Fruit fly (Drosophila melanogaster) whole organism, wandering third instar larva: ENCODE measurements around the gene CG5986.

Source experiments
- Abd-B ChIP-seq: fragments of >200 bp; optimal IDR thresholded peaks from 2 replicates; lab custom pipeline; 2017; ENCODE audit warnings: missing biosample characterization, missing genetic modification characterization
- CG32264 ChIP-seq: fragments of 200-800 bp; sonication (Bioruptor generic); optimal IDR thresholded peaks from 2 replicates; lab custom pipeline; 2016; ENCODE audit warnings: missing biosample characterization, missing genetic modification characterization
- CG9705 ChIP-seq: fragments of 200-800 bp; sonication (Bioruptor generic); optimal IDR thresholded peaks from 2 replicates; lab custom pipeline; 2018; ENCODE audit warnings: missing biosample characterization, mild to moderate bottlenecking, missing genetic modification characterization
- CrebA ChIP-seq: fragments of 200-800 bp; sonication (Bioruptor generic); optimal IDR thresholded peaks from 2 replicates; lab custom pipeline; 2016; ENCODE audit warnings: missing biosample characterization, mild to moderate bottlenecking, missing genetic modification characterization, borderline replicate concordance
- Dfd ChIP-seq: fragments of >200 bp; optimal IDR thresholded peaks from 2 replicates; lab custom pipeline; 2017; ENCODE audit warnings: missing biosample characterization, missing genetic modification characterization
- Dif ChIP-seq: fragments of 200-275, 200-300 bp; sonication (Bioruptor generic); optimal IDR thresholded peaks from 2 replicates; lab custom pipeline; 2018; ENCODE audit warnings: missing biosample characterization, missing genetic modification characterization; ENCODE audit not compliant: partially characterized antibody
- GATAd ChIP-seq: sonication (Bioruptor generic); optimal IDR thresholded peaks from 2 replicates; lab custom pipeline; 2016; ENCODE audit warnings: missing biosample characterization, missing genetic modification characterization
- HLH106 ChIP-seq: fragments of 200-800 bp; optimal IDR thresholded peaks from 3 replicates; lab custom pipeline; 2019; ENCODE audit warnings: missing biosample characterization, mild to moderate bottlenecking, missing genetic modification characterization, moderate library complexity
- Hnf4 ChIP-seq: fragments of 200-800 bp; sonication (Bioruptor generic); optimal IDR thresholded peaks from 2 replicates; lab custom pipeline; 2016; ENCODE audit warnings: missing biosample characterization, mild to moderate bottlenecking, missing genetic modification characterization
- Hr78 ChIP-seq: fragments of >200 bp; optimal IDR thresholded peaks from 2 replicates; lab custom pipeline; 2017; ENCODE audit warnings: missing biosample characterization, missing genetic modification characterization
- Hr83 ChIP-seq: fragments of 200-300 bp; sonication (Bioruptor generic); optimal IDR thresholded peaks from 2 replicates; lab custom pipeline; 2016; ENCODE audit warnings: missing biosample characterization, mild to moderate bottlenecking, missing genetic modification characterization, moderate library complexity; ENCODE audit not compliant: poor library complexity, severe bottlenecking
- Jra ChIP-seq: sonication (Bioruptor generic); optimal IDR thresholded peaks from 2 replicates; lab custom pipeline; 2016; ENCODE audit warnings: missing biosample characterization, missing genetic modification characterization
- Mio ChIP-seq: sonication (Bioruptor generic); optimal IDR thresholded peaks from 2 replicates; lab custom pipeline; 2016; ENCODE audit warnings: missing biosample characterization, missing genetic modification characterization
- Myc ChIP-seq: fragments of >200 bp; optimal IDR thresholded peaks from 2 replicates; lab custom pipeline; 2017
- N ChIP-seq: fragments of >200 bp; optimal IDR thresholded peaks from 2 replicates; lab custom pipeline; 2018; ENCODE audit warnings: missing biosample characterization, missing external identifiers, missing genetic modification characterization
- OdsH ChIP-seq: fragments of 200-800 bp; sonication (Bioruptor generic); optimal IDR thresholded peaks from 2 replicates; lab custom pipeline; 2016; ENCODE audit warnings: missing biosample characterization, mild to moderate bottlenecking, missing genetic modification characterization
- Rel ChIP-seq, 2 experiments: fragments of 200-800 bp; sonication (Bioruptor generic) in 1 of 2; optimal IDR thresholded peaks; 2 replicates in 1 of 2; 3 replicates in 1 of 2; lab custom pipeline; 2016 to 2019; ENCODE audit warnings: mild to moderate bottlenecking in 2 of 2, missing biosample characterization in 2 of 2, missing genetic modification characterization in 2 of 2, moderate library complexity in 1 of 2
- Sp1 ChIP-seq: fragments of 200-800 bp; sonication (Bioruptor generic); optimal IDR thresholded peaks from 3 replicates; lab custom pipeline; 2019; ENCODE audit warnings: missing biosample characterization, mild to moderate bottlenecking, missing genetic modification characterization, moderate library complexity
- Vsx2 ChIP-seq: fragments of 200-300, 225-300 bp; sonication (Bioruptor generic); optimal IDR thresholded peaks from 2 replicates; lab custom pipeline; 2018; ENCODE audit warnings: missing biosample characterization, missing genetic modification characterization; ENCODE audit not compliant: partially characterized antibody
- br ChIP-seq: fragments of 200-800 bp; sonication (Bioruptor generic); optimal IDR thresholded peaks from 2 replicates; lab custom pipeline; 2016; ENCODE audit warnings: missing biosample characterization, missing genetic modification characterization
- brk ChIP-seq: fragments of 200-800 bp; sonication (Bioruptor generic); optimal IDR thresholded peaks from 2 replicates; lab custom pipeline; 2016; ENCODE audit warnings: missing biosample characterization, mild to moderate bottlenecking, missing genetic modification characterization
- dl ChIP-seq, 2 experiments: fragments of 175-275, 200-275 bp in 1 of 2; fragments of 200-275 bp in 1 of 2; sonication (Bioruptor generic); optimal IDR thresholded peaks; lab custom pipeline; 2018; ENCODE audit warnings: mild to moderate bottlenecking in 2 of 2, missing biosample characterization in 2 of 2, missing genetic modification characterization in 2 of 2, moderate library complexity in 2 of 2; ENCODE audit not compliant: partially characterized antibody in 2 of 2, insufficient read depth in 1 of 2
- dmrt93B ChIP-seq: fragments of 200-800 bp; sonication (Bioruptor generic); optimal IDR thresholded peaks from 2 replicates; lab custom pipeline; 2018; ENCODE audit warnings: missing biosample characterization, mild to moderate bottlenecking, missing genetic modification characterization
- dsf ChIP-seq: sonication (Bioruptor generic); optimal IDR thresholded peaks from 2 replicates; lab custom pipeline; 2016; ENCODE audit warnings: missing biosample characterization, missing genetic modification characterization, borderline replicate concordance
- ey ChIP-seq: fragments of 200-800 bp; sonication (Bioruptor generic); optimal IDR thresholded peaks from 2 replicates; lab custom pipeline; 2016; ENCODE audit warnings: missing biosample characterization, missing genetic modification characterization
- foxo ChIP-seq, 2 experiments: fragments of 200-800 bp; sonication (Bioruptor generic); optimal IDR thresholded peaks; 2 replicates in 1 of 2; 3 replicates in 1 of 2; lab custom pipeline; 2016 to 2017; ENCODE audit warnings: missing biosample characterization in 2 of 2, missing genetic modification characterization in 2 of 2
- fru ChIP-seq: fragments of 200-800 bp; sonication (Bioruptor generic); optimal IDR thresholded peaks from 3 replicates; lab custom pipeline; 2016; ENCODE audit warnings: missing biosample characterization, mild to moderate bottlenecking, missing genetic modification characterization
- h ChIP-seq: fragments of 200-800 bp; sonication (Bioruptor generic); optimal IDR thresholded peaks from 3 replicates; lab custom pipeline; 2016; ENCODE audit warnings: missing biosample characterization, mild to moderate bottlenecking, missing genetic modification characterization
- jim ChIP-seq: fragments of 175-275, 200-325 bp; sonication (Bioruptor generic); optimal IDR thresholded peaks from 2 replicates; lab custom pipeline; 2016; ENCODE audit warnings: missing biosample characterization, mild to moderate bottlenecking, missing genetic modification characterization
- lola ChIP-seq: fragments of >200 bp; optimal IDR thresholded peaks from 2 replicates; lab custom pipeline; 2017; ENCODE audit warnings: missing biosample characterization, missing genetic modification characterization
- pan ChIP-seq: fragments of >200 bp; optimal IDR thresholded peaks from 2 replicates; lab custom pipeline; 2017
- psq ChIP-seq: fragments of 200-800 bp; sonication (Bioruptor generic); optimal IDR thresholded peaks from 3 replicates; lab custom pipeline; 2017; ENCODE audit warnings: missing biosample characterization, mild to moderate bottlenecking, missing genetic modification characterization, moderate library complexity
- rgr ChIP-seq: fragments of 200-800 bp; sonication (Bioruptor generic); optimal IDR thresholded peaks from 3 replicates; lab custom pipeline; 2016; ENCODE audit warnings: missing biosample characterization, mild to moderate bottlenecking, missing genetic modification characterization
- sage ChIP-seq: fragments of 200-800 bp; sonication (Bioruptor generic); optimal IDR thresholded peaks from 2 replicates; lab custom pipeline; 2016; ENCODE audit warnings: missing biosample characterization, mild to moderate bottlenecking, missing genetic modification characterization
- sv ChIP-seq: fragments of 200-800 bp; sonication (Bioruptor generic); optimal IDR thresholded peaks from 3 replicates; lab custom pipeline; 2016; ENCODE audit warnings: missing biosample characterization, missing genetic modification characterization
- tai ChIP-seq: sonication (Bioruptor generic); optimal IDR thresholded peaks from 2 replicates; lab custom pipeline; 2016; ENCODE audit warnings: missing biosample characterization, missing genetic modification characterization
- usp ChIP-seq: fragments of >200 bp; optimal IDR thresholded peaks from 2 replicates; lab custom pipeline; 2017; ENCODE audit warnings: missing biosample characterization, missing genetic modification characterization
- woc ChIP-seq: sonication (Bioruptor generic); optimal IDR thresholded peaks from 2 replicates; lab custom pipeline; 2016; ENCODE audit warnings: missing biosample characterization, mild to moderate bottlenecking, missing genetic modification characterization

The CG5986 gene

DNA sequence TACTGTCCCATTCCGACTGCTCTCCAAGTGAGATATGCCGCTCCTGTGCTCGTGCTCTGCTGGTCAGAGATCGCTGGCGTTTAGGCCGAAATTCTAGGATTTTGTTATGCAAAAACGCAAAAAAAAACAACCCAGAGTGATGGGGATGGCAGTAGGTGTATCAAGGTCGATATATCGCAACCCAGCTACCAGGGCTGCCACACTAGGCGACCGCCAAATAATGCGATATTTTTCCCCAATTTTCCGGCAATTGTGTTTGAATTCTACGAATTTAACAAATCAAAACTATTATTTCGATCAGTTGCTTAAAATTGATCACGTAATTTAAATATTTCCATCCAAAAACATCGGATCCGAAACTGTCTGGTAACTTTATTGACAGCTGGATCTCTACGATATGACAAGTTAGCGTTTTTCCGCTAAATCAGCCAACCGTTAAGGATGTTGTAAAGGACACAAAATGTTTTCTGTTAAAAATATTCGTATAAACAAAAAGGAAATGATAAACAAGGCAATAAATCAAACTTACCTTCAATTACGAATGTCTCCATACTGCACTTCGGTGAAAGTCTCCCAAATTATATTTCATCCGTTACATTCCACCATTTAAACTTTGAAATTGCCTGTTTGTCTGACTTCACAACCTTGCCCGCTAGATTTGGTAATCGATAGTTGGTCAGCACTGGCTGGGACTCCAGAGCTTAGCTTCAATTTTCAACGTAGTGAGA, 9.9 kb upstream of the CG5986 start, which contains the start of gene spas (continued):
- TF ChIP-seq Hr78 (GFP tag; lab: Kevin White, UChicago) (no peak), CG9705 (peak; percentile 48), foxo (GFP tag; optimal IDR thresholded peaks at IDR 0.05; lab: Kevin White, UChicago) (peak in 1 of 2 experiments; percentile 74), brk (GFP tag; lab: Kevin White, UChicago) (no peak)

DNA sequence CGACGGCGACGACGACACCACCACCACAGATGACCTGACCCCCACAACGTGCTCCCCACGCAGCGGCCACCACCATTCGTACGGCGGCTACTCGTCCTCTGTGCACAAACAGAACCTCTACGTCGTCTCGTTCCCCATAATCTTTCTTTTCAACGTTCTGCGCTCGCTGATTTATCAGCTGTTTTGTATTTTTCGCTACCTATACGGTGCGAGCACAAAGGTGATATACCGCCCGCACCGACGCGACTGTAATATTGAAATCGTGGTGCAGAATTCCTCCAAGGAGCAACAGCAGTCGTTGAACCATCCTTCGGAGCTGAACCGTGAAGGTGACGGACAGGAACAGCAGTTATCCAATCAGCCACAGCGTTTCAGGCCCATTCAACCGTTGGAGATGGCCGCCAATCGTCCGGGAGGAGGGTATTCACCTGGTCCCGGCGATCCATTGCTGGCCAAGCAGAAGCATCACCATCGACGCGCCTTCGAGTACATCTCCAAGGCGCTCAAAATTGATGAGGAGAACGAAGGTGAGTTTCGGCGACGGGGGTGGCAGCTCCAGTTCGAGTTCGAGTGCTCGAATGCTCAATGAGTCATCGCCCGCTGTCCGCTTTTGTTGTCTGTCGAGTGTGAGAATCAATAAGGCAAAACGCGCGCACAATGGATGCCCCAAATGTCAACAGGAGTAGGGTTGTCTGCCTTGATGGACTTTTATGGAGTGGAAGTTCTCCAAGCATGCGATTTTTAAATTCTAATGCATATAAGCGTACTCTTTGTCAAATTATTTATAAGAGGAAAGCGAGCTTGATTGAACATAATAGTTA, 8.6 kb upstream of the CG5986 start, which contains the start of gene Miro:
TSS of gene Miro (minus strand) at position 112 of the 821 bp plus-strand sequence.
- TF ChIP-seq Dif (GFP tag; lab: Kevin White, UChicago) (no peak), Mio (GFP tag; lab: Kevin White, UChicago) (no peak), Vsx2 (GFP tag; lab: Kevin White, UChicago) (no peak), ey (GFP tag; lab: Kevin White, UChicago) (peak; percentile 8), brk (GFP tag; lab: Kevin White, UChicago) (no peak), psq (GFP tag; lab: Kevin White, UChicago) (peak; percentile 39), dsf (no peak), usp (GFP tag; lab: Kevin White, UChicago) (no peak), pan (lab: Kevin White, UChicago) (no peak), CG9705 (no peak), woc (GFP tag; lab: Kevin White, UChicago) (no peak), rgr (peak; percentile 72), dl (GFP tag; optimal IDR thresholded peaks at IDR 0.05; lab: Kevin White, UChicago; ENCODE audit: insufficient read depth in 1 of 2, partially characterized antibody in 2 of 2) (no peak), CG32264 (no peak), N (GFP tag; lab: Kevin White, UChicago) (no peak), OdsH (GFP tag; lab: Kevin White, UChicago) (peak; percentile 68), Jra (peak; percentile 87), dmrt93B (no peak), fru (GFP tag; lab: Kevin White, UChicago) (peak; percentile 25), CrebA (no peak), Dfd (GFP tag; lab: Kevin White, UChicago) (no peak), tai (no peak), sage (GFP tag; lab: Kevin White, UChicago) (no peak), Hnf4 (peak; percentile 70), Myc (lab: Kevin White, UChicago) (no peak), Abd-B (GFP tag; lab: Kevin White, UChicago) (no peak), GATAd (no peak), Hr78 (GFP tag; lab: Kevin White, UChicago) (no peak), HLH106 (no peak), br (peak; percentile 70), Hr83 (GFP tag; lab: Kevin White, UChicago) (peak; percentile 96), Sp1 (GFP tag; lab: Kevin White, UChicago) (peak; percentile 36), h (GFP tag; lab: Kevin White, UChicago) (peak; percentile 66), Rel (GFP tag; optimal IDR thresholded peaks at IDR 0.05; lab: Kevin White, UChicago) (no peak), Rel (tag; optimal IDR thresholded peaks at IDR 0.05; lab: Kevin White, UChicago) (no peak), foxo (GFP tag; optimal IDR thresholded peaks at IDR 0.05; lab: Kevin White, UChicago) (peak in 1 of 2 experiments; percentile 46), sv (GFP tag; lab: Kevin White, UChicago) (no peak), jim (GFP tag; lab: Kevin White, UChicago) (peak; percentile 73), lola (GFP tag; lab: Kevin White, UChicago) (no peak)
